Fruit fly (Drosophila melanogaster) whole organism, embryonic: Measurements from ENCODE around the gene CG12522.

Experiments
- Atf-2 ChIP-seq: fragments of 200-800 bp; sonication (Bioruptor generic); optimal IDR thresholded peaks from 2 replicates; lab custom pipeline; 2016; ENCODE audit warnings: missing biosample characterization, missing genetic modification characterization
- Atf3 ChIP-seq: fragments of 200-800 bp; sonication (Bioruptor generic); optimal IDR thresholded peaks from 3 replicates; lab custom pipeline; 2016; ENCODE audit warnings: missing biosample characterization, missing genetic modification characterization
- CG10366 ChIP-seq: fragments of 200-800 bp; sonication (Bioruptor generic); IDR thresholded peaks from 2 replicates; pipeline ENCODE4 v1.3.6; 2022; ENCODE audit warnings: missing biosample characterization, missing genetic modification characterization
- CG12769 ChIP-seq: fragments of 200-800 bp; sonication (Bioruptor generic); optimal IDR thresholded peaks from 2 replicates; lab custom pipeline; 2019; ENCODE audit warnings: missing biosample characterization, mild to moderate bottlenecking, missing genetic modification characterization, moderate library complexity
- CG14441 ChIP-seq: fragments of 200-800 bp; sonication (Bioruptor generic); IDR thresholded peaks from 2 replicates; pipeline ENCODE4 v1.3.6; 2022; ENCODE audit warnings: missing biosample characterization, missing genetic modification characterization
- CG16815 ChIP-seq: fragments of 200-800 bp; sonication (Bioruptor generic); optimal IDR thresholded peaks from 3 replicates; lab custom pipeline; 2017; ENCODE audit warnings: missing biosample characterization, mild to moderate bottlenecking, missing genetic modification characterization
- CG17186 ChIP-seq: fragments of 200-800 bp; sonication (Bioruptor generic); optimal IDR thresholded peaks from 3 replicates; lab custom pipeline; 2017; ENCODE audit warnings: missing biosample characterization, missing genetic modification reagents, missing genetic modification characterization
- CG17568 ChIP-seq: fragments of 200-800 bp; sonication (Bioruptor generic); optimal IDR thresholded peaks from 2 replicates; lab custom pipeline; 2018; ENCODE audit warnings: missing biosample characterization, mild to moderate bottlenecking, missing genetic modification characterization, moderate library complexity
- CG31224 ChIP-seq: fragments of 200-800 bp; sonication (Bioruptor generic); IDR thresholded peaks from 2 replicates; pipeline ENCODE4 v1.3.6; 2022; ENCODE audit warnings: missing biosample characterization, missing genetic modification characterization
- CG32767 ChIP-seq: fragments of 200-800 bp; sonication (Bioruptor generic); IDR thresholded peaks from 2 replicates; pipeline ENCODE4 v1.3.6; 2022; ENCODE audit warnings: missing biosample characterization, missing genetic modification characterization
- CG34376 ChIP-seq: fragments of 200-800 bp; sonication (Bioruptor generic); optimal IDR thresholded peaks from 2 replicates; lab custom pipeline; 2018; ENCODE audit warnings: missing biosample characterization, mild to moderate bottlenecking, missing genetic modification characterization
- CG34422 ChIP-seq: fragments of 200-800 bp; sonication (Bioruptor generic); IDR thresholded peaks from 3 replicates; pipeline ENCODE4 v1.3.6; 2022; ENCODE audit warnings: missing biosample characterization, missing genetic modification characterization
- CG3847 ChIP-seq: fragments of 200-800 bp; sonication (Bioruptor generic); IDR thresholded peaks from 2 replicates; pipeline ENCODE4 v1.3.6; 2022; ENCODE audit warnings: missing biosample characterization, missing genetic modification characterization
- CG4617 ChIP-seq: fragments of 200-800 bp; sonication (Bioruptor generic); optimal IDR thresholded peaks from 3 replicates; lab custom pipeline; 2016; ENCODE audit warnings: missing biosample characterization, missing genetic modification characterization, borderline replicate concordance
- CG4730 ChIP-seq: fragments of 200-800 bp; sonication (Bioruptor generic); IDR thresholded peaks from 2 replicates; pipeline ENCODE4 v1.3.6; 2022; ENCODE audit warnings: missing biosample characterization, missing genetic modification characterization
- CG9797 ChIP-seq: fragments of 200-800 bp; sonication (Bioruptor generic); optimal IDR thresholded peaks from 3 replicates; lab custom pipeline; 2018; ENCODE audit warnings: missing biosample characterization, mild to moderate bottlenecking, missing genetic modification characterization
- CG9932 ChIP-seq: fragments of 200-800 bp; sonication (Bioruptor generic); IDR thresholded peaks from 2 replicates; pipeline ENCODE4 v1.3.6; 2022; ENCODE audit warnings: missing biosample characterization, missing genetic modification characterization
- CrebB ChIP-seq: fragments of 200-800 bp; sonication (Bioruptor generic); optimal IDR thresholded peaks from 3 replicates; lab custom pipeline; 2018; ENCODE audit warnings: missing biosample characterization, mild to moderate bottlenecking, missing genetic modification characterization
- Dip3 ChIP-seq: fragments of 200-800 bp; sonication (Bioruptor generic); optimal IDR thresholded peaks from 3 replicates; lab custom pipeline; 2016; ENCODE audit warnings: missing biosample characterization, missing genetic modification characterization
- Doc2 ChIP-seq: fragments of 200-800 bp; sonication (Bioruptor generic); IDR thresholded peaks from 2 replicates; pipeline ENCODE4 v1.3.6; 2022; ENCODE audit warnings: missing biosample characterization, missing genetic modification characterization
- Dp ChIP-seq: fragments of 200-800 bp; sonication (Bioruptor generic); optimal IDR thresholded peaks from 2 replicates; lab custom pipeline; 2018; ENCODE audit warnings: missing biosample characterization, mild to moderate bottlenecking, missing genetic modification characterization, moderate library complexity
- Elba2 ChIP-seq: fragments of 200-800 bp; sonication (Bioruptor generic); optimal IDR thresholded peaks from 3 replicates; lab custom pipeline; 2016; ENCODE audit warnings: missing biosample characterization, missing genetic modification characterization
- HLHmδ ChIP-seq: fragments of 200-800 bp; sonication (Bioruptor generic); optimal IDR thresholded peaks from 2 replicates; lab custom pipeline; 2018; ENCODE audit warnings: missing biosample characterization, mild to moderate bottlenecking, missing genetic modification characterization, moderate library complexity
- Hr51 ChIP-seq, 2 experiments: fragments of 200-800 bp; sonication (Bioruptor generic); optimal IDR thresholded peaks; 2 replicates in 1 of 2; 3 replicates in 1 of 2; lab custom pipeline; 2016 to 2018; ENCODE audit warnings: missing biosample characterization in 2 of 2, missing genetic modification characterization in 2 of 2, mild to moderate bottlenecking in 1 of 2, moderate library complexity in 1 of 2
- Kr ChIP-seq: fragments of 200-800 bp; sonication (Bioruptor generic); optimal IDR thresholded peaks from 2 replicates; lab custom pipeline; 2017; ENCODE audit warnings: missing biosample characterization, mild to moderate bottlenecking, missing genetic modification characterization
- Lpt ChIP-seq: fragments of >200 bp; optimal IDR thresholded peaks from 2 replicates; lab custom pipeline; 2018; ENCODE audit warnings: missing biosample characterization, missing genetic modification characterization
- Med ChIP-seq: fragments of 200-800 bp; sonication (Bioruptor generic); peaks from one replicate; lab custom pipeline; 2016; ENCODE audit warnings: missing biosample characterization, missing genetic modification characterization, mild to moderate bottlenecking, inconsistent platforms, moderate library complexity
- Nf-YB ChIP-seq: fragments of 200-800 bp; sonication (Bioruptor generic); optimal IDR thresholded peaks from 3 replicates; lab custom pipeline; 2019; ENCODE audit warnings: missing biosample characterization, mild to moderate bottlenecking, missing genetic modification characterization, moderate library complexity
- Poxn ChIP-seq: fragments of 200-800 bp; sonication (Bioruptor generic); IDR thresholded peaks from 2 replicates; pipeline ENCODE4 v1.3.6; 2022; ENCODE audit warnings: missing biosample characterization, missing genetic modification characterization
- Rfx ChIP-seq: fragments of 200-800 bp; sonication (Bioruptor generic); IDR thresholded peaks from 2 replicates; pipeline ENCODE4 v1.3.6; 2022; ENCODE audit warnings: missing biosample characterization, missing genetic modification characterization
- Sry-β ChIP-seq: fragments of 200-800 bp; sonication (Bioruptor generic); optimal IDR thresholded peaks from 2 replicates; lab custom pipeline; 2018; ENCODE audit warnings: missing biosample characterization, mild to moderate bottlenecking, missing genetic modification characterization, moderate library complexity
- Taf1 ChIP-seq: fragments of 200-800 bp; sonication (Bioruptor generic); IDR thresholded peaks from 2 replicates; pipeline ENCODE4 v1.3.6; 2022; ENCODE audit warnings: missing biosample characterization, missing genetic modification characterization
- Trl ChIP-seq, 3 experiments: fragments of >200 bp in 2 of 3; fragments of 200-800 bp in 1 of 3; sonication (Bioruptor generic) in 1 of 3; optimal IDR thresholded peaks; 2 replicates in 1 of 3; 3 replicates in 2 of 3; lab custom pipeline; 2016 to 2017; ENCODE audit warnings: missing biosample characterization in 1 of 3, missing genetic modification characterization in 1 of 3
- Vsx1 ChIP-seq: fragments of 200-800 bp; sonication (Bioruptor generic); optimal IDR thresholded peaks from 2 replicates; lab custom pipeline; 2017; ENCODE audit warnings: missing biosample characterization, mild to moderate bottlenecking, missing genetic modification characterization, missing genetic modification reagents
- abd-A ChIP-seq: fragments of 200-800 bp; sonication (Bioruptor generic); optimal IDR thresholded peaks from 3 replicates; lab custom pipeline; 2019; ENCODE audit warnings: missing biosample characterization, mild to moderate bottlenecking, missing genetic modification characterization, moderate library complexity
- amos ChIP-seq: fragments of 200-800 bp; sonication (Bioruptor generic); IDR thresholded peaks from 2 replicates; pipeline ENCODE4 v1.3.6; 2022; ENCODE audit warnings: missing biosample characterization, missing genetic modification characterization; ENCODE audit not compliant: partially characterized antibody
- ftz-f1 ChIP-seq: fragments of 200-800 bp; sonication (Bioruptor generic); optimal IDR thresholded peaks from 2 replicates; lab custom pipeline; 2016; ENCODE audit warnings: missing biosample characterization, missing genetic modification characterization
- ken ChIP-seq: fragments of 200-800 bp; sonication (Bioruptor generic); IDR thresholded peaks from 3 replicates; pipeline ENCODE4 v1.3.6; 2022; ENCODE audit warnings: missing biosample characterization, missing genetic modification characterization
- lilli ChIP-seq: fragments of 200-800 bp; sonication (Bioruptor generic); optimal IDR thresholded peaks from 3 replicates; lab custom pipeline; 2016; ENCODE audit warnings: missing biosample characterization, missing genetic modification characterization
- otp ChIP-seq: fragments of 200-800 bp; sonication (Bioruptor generic); IDR thresholded peaks from 3 replicates; pipeline ENCODE4, ENCODE4 v1.3.6; 2022; ENCODE audit warnings: missing biosample characterization, missing genetic modification characterization
- pan ChIP-seq, 4 experiments: fragments of >200 bp in 3 of 4; fragments of 200-800 bp in 1 of 4; sonication (Bioruptor generic) in 1 of 4; optimal IDR thresholded peaks in 3 of 4; IDR thresholded peaks in 1 of 4; 2 replicates each; pipeline versions ENCODE4 v1.3.6 to Lab custom; 2017 to 2022; ENCODE audit warnings: missing biosample characterization in 2 of 4, missing genetic modification characterization in 2 of 4, mixed read lengths in 1 of 4
- pzg ChIP-seq: fragments of 200-800 bp; sonication (Bioruptor generic); optimal IDR thresholded peaks from 3 replicates; lab custom pipeline; 2018; ENCODE audit warnings: missing biosample characterization, mild to moderate bottlenecking, missing genetic modification characterization, moderate library complexity
- salm ChIP-seq: fragments of 200-800 bp; sonication (Bioruptor generic); optimal IDR thresholded peaks from 2 replicates; lab custom pipeline; 2018; ENCODE audit warnings: missing biosample characterization, mild to moderate bottlenecking, missing genetic modification characterization
- sens-2 ChIP-seq: fragments of 200-800 bp; sonication (Bioruptor generic); IDR thresholded peaks from 2 replicates; pipeline ENCODE4 v1.3.6; 2022; ENCODE audit warnings: missing biosample characterization, missing genetic modification characterization
- slp2 ChIP-seq: fragments of 200-800 bp; sonication (Bioruptor generic); optimal IDR thresholded peaks from 2 replicates; lab custom pipeline; 2016; ENCODE audit warnings: missing biosample characterization, missing genetic modification characterization
- tll ChIP-seq, 2 experiments: fragments of 200-800 bp in 1 of 2; fragments of >200 bp in 1 of 2; sonication (Bioruptor generic) in 1 of 2; optimal IDR thresholded peaks; 2 replicates each; lab custom pipeline; 2017 to 2019; ENCODE audit warnings: missing biosample characterization in 2 of 2, missing genetic modification characterization in 2 of 2, mild to moderate bottlenecking in 1 of 2, moderate library complexity in 1 of 2
- unpg ChIP-seq: fragments of 200-800 bp; sonication (Bioruptor generic); optimal IDR thresholded peaks from 3 replicates; lab custom pipeline; 2018; ENCODE audit warnings: missing biosample characterization, mild to moderate bottlenecking, missing genetic modification characterization, moderate library complexity
- vfl ChIP-seq: fragments of 200-800 bp; sonication (Bioruptor generic); optimal IDR thresholded peaks from 2 replicates; lab custom pipeline; 2016; ENCODE audit warnings: missing biosample characterization, missing genetic modification characterization

The CG12522 gene

DNA sequence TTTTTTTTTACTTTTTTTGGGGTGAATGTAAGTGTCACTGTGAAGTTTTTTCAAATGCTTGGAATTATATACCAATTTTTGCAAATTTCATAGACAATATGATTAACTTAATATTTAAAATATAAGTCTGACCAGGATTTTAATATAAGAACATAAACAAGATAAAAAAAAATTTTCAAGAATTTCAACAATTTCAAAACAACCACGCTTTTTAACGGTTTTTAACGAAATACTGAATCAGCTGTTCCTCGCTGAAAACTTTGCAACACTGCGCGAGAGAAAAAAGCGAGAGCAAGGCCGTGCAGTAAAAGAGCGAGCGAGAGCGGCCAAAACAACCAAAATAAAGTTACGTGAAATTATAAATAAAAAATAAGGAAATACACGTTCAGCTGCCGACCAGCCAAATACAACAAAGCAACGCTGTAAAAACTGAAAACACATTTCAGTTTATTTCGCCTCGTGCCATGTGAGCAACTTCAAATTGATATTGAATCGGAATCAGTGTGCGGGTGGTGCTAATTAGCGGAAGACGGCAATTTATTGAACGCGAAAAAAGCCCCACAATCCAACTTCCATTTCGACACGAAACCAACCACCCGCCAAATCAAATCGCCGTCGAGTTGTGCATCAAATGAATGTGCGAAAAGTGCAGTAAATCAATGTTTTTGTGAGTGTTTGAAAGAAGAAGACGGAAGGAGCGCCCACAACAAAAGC lies 11.7 kb upstream of the CG12522 start, which contains the start of the genes CG46439, Iyd and CG33947 (continued):
- TF ChIP-seq Kr (GFP tag; lab: Kevin White, UChicago) (no peak), CG9797 (peak; percentile 32), CG32767 (GFP tag; lab: Robert Waterston, UW) (no peak), sens-2 (GFP tag; lab: Robert Waterston, UW) (no peak), amos (GFP tag; lab: Robert Waterston, UW) (no peak), Atf-2 (GFP tag; lab: Kevin White, UChicago) (no peak), Poxn (no peak), pzg (peak; percentile 37), Hr51 (GFP tag; optimal IDR thresholded peaks at IDR 0.05; lab: Kevin White, UChicago) (peak in 1 of 2 experiments; percentile 12), CG4730 (GFP tag; lab: Robert Waterston, UW) (no peak), tll (GFP tag; optimal IDR thresholded peaks at IDR 0.05; lab: Kevin White, UChicago) (no peak), CG34422 (no peak; the same call in 2 of the 3 replicates), unpg (GFP tag; lab: Kevin White, UChicago) (peak; percentile 17), Doc2 (no peak), CG9932 (GFP tag; lab: Robert Waterston, UW) (no peak), Lpt (GFP tag; lab: Kevin White, UChicago) (no peak), ken (0 out of 3 replicates have a peak, but pooled peaks have one; percentile 19), slp2 (no peak), Nf-YB (GFP tag; lab: Kevin White, UChicago) (no peak), Atf3 (GFP tag; lab: Kevin White, UChicago) (no peak), salm (no peak), Trl (optimal IDR thresholded peaks at IDR 0.05; lab: Kevin White, UChicago) (peak; percentile 89 to 92), Trl (GFP tag; optimal IDR thresholded peaks at IDR 0.05; lab: Kevin White, UChicago) (peak; percentile 60), CG31224 (GFP tag; lab: Robert Waterston, UW) (no peak), CG17186 (GFP tag; lab: Kevin White, UChicago) (no peak), vfl (no peak), pan (optimal IDR thresholded peaks at IDR 0.05; lab: Kevin White, UChicago) (no peak), pan (GFP tag; optimal IDR thresholded peaks at IDR 0.05 in 1 of 2, IDR thresholded peaks at IDR 0.05 in 1 of 2) (no peak), CG4617 (GFP tag; lab: Kevin White, UChicago) (peak; percentile 8), lilli (GFP tag; lab: Kevin White, UChicago) (no peak), CG17568 (peak; percentile 25), CG10366 (GFP tag; lab: Robert Waterston, UW) (no peak), HLHmδ (GFP tag; lab: Kevin White, UChicago) (no peak), Rfx (GFP tag; lab: Robert Waterston, UW) (0 out of 2 replicates have a peak, but pooled peaks have one; percentile 28), ftz-f1 (GFP tag; lab: Kevin White, UChicago) (peak; percentile 82), Taf1 (GFP tag; lab: Robert Waterston, UW) (no peak), Vsx1 (GFP tag; lab: Kevin White, UChicago) (peak; percentile 85), CrebB (tag; lab: Kevin White, UChicago) (no peak), Dp (GFP tag; lab: Kevin White, UChicago) (peak; percentile 67), abd-A (peak; percentile 38), Dip3 (no peak), CG34376 (GFP tag; lab: Kevin White, UChicago) (peak; percentile 41), CG14441 (peak; percentile 29; the same call in 1 of the 2 replicates), otp (GFP tag; lab: Robert Waterston, UW) (no peak), Elba2 (peak; percentile 24), CG12769 (no peak), CG16815 (GFP tag; lab: Kevin White, UChicago) (no peak), Med (GFP tag; lab: Kevin White, UChicago) (peak; percentile 89), Sry-β (GFP tag; lab: Kevin White, UChicago) (no peak), CG3847 (GFP tag; lab: Robert Waterston, UW) (no peak)
